Fruit fly (Drosophila melanogaster) whole organism, embryonic: ENCODE data around the gene Hap40.

Experiments used
- Abd-B ChIP-seq: fragments of 200-800 bp; sonication (Bioruptor generic); optimal IDR thresholded peaks from 2 replicates; lab custom pipeline; 2018; ENCODE audit warnings: missing biosample characterization, mild to moderate bottlenecking, missing genetic modification characterization, moderate library complexity
- Aef1 ChIP-seq: fragments of 200-800 bp; sonication (Bioruptor generic); IDR thresholded peaks from 3 replicates; pipeline ENCODE4 v1.3.6; 2022; ENCODE audit warnings: missing biosample characterization, missing genetic modification characterization
- Atf3 ChIP-seq: fragments of 200-800 bp; sonication (Bioruptor generic); optimal IDR thresholded peaks from 3 replicates; lab custom pipeline; 2016; ENCODE audit warnings: missing biosample characterization, missing genetic modification characterization
- CG10321 ChIP-seq: fragments of 200-800 bp; sonication (Bioruptor generic); IDR thresholded peaks from 2 replicates; pipeline ENCODE4 v1.3.6; 2022; ENCODE audit warnings: missing biosample characterization, missing genetic modification characterization
- CG11247 ChIP-seq: fragments of 200-800 bp; sonication (Bioruptor generic); IDR thresholded peaks from 2 replicates; pipeline ENCODE4 v1.3.6; 2022; ENCODE audit warnings: missing biosample characterization, missing genetic modification characterization
- CG11560 ChIP-seq: fragments of 200-800 bp; sonication (Bioruptor generic); IDR thresholded peaks from 3 replicates; pipeline ENCODE4 v1.3.6; 2022; ENCODE audit warnings: missing biosample characterization, missing genetic modification characterization
- CG13624 ChIP-seq: fragments of 200-800 bp; sonication (Bioruptor generic); optimal IDR thresholded peaks from 2 replicates; lab custom pipeline; 2016; ENCODE audit warnings: missing biosample characterization, missing genetic modification characterization
- CG14014 ChIP-seq: fragments of 200-800 bp; sonication (Bioruptor generic); IDR thresholded peaks from 2 replicates; pipeline ENCODE4 v1.3.6; 2022; ENCODE audit warnings: missing biosample characterization, missing genetic modification characterization
- CG14860 ChIP-seq: fragments of 200-800 bp; sonication (Bioruptor generic); IDR thresholded peaks from 3 replicates; pipeline ENCODE4 v1.3.6; 2022; ENCODE audit warnings: missing biosample characterization, missing genetic modification characterization; ENCODE audit not compliant: partially characterized antibody
- CG17328 ChIP-seq: fragments of 200-800 bp; sonication (Bioruptor generic); IDR thresholded peaks from 2 replicates; pipeline ENCODE4 v1.3.6; 2022; ENCODE audit warnings: missing biosample characterization, missing genetic modification characterization
- CG17361 ChIP-seq: fragments of 200-800 bp; sonication (Bioruptor generic); IDR thresholded peaks from 3 replicates; pipeline ENCODE4 v1.3.6; 2022; ENCODE audit warnings: missing biosample characterization, missing genetic modification characterization
- CG17568 ChIP-seq: fragments of 200-800 bp; sonication (Bioruptor generic); optimal IDR thresholded peaks from 2 replicates; lab custom pipeline; 2018; ENCODE audit warnings: missing biosample characterization, mild to moderate bottlenecking, missing genetic modification characterization, moderate library complexity
- CG18011 ChIP-seq: fragments of 200-800 bp; sonication (Bioruptor generic); optimal IDR thresholded peaks from 2 replicates; lab custom pipeline; 2017; ENCODE audit warnings: missing biosample characterization, missing genetic modification characterization, mild to moderate bottlenecking, moderate library complexity, missing genotype
- CG18764 ChIP-seq: fragments of 200-800 bp; sonication (Bioruptor generic); optimal IDR thresholded peaks from 3 replicates; lab custom pipeline; 2016; ENCODE audit warnings: missing biosample characterization, missing genetic modification characterization
- CG3065 ChIP-seq: fragments of 200-800 bp; sonication (Bioruptor generic); optimal IDR thresholded peaks from 2 replicates; lab custom pipeline; 2016; ENCODE audit warnings: missing biosample characterization, missing genetic modification characterization
- CG31365 ChIP-seq: fragments of 200-800 bp; sonication (Bioruptor generic); optimal IDR thresholded peaks from 2 replicates; lab custom pipeline; 2018; ENCODE audit warnings: missing biosample characterization, mild to moderate bottlenecking, missing genetic modification characterization
- CG3838 ChIP-seq: fragments of 200-800 bp; sonication (Bioruptor generic); optimal IDR thresholded peaks from 3 replicates; lab custom pipeline; 2016; ENCODE audit warnings: missing biosample characterization, missing genetic modification characterization
- CG4424 ChIP-seq: fragments of 200-800 bp; sonication (Bioruptor generic); optimal IDR thresholded peaks from 3 replicates; lab custom pipeline; 2016; ENCODE audit warnings: missing biosample characterization, missing genetic modification characterization
- CG6254 ChIP-seq: fragments of 200-800 bp; sonication (Bioruptor generic); optimal IDR thresholded peaks from 3 replicates; lab custom pipeline; 2017; ENCODE audit warnings: mild to moderate bottlenecking, missing biosample characterization, missing genetic modification reagents, missing genetic modification characterization
- CG6854 ChIP-seq: fragments of 200-800 bp; sonication (Bioruptor generic); optimal IDR thresholded peaks from 3 replicates; lab custom pipeline; 2017; ENCODE audit warnings: missing biosample characterization, mild to moderate bottlenecking, missing genetic modification characterization
- CG8089 ChIP-seq: fragments of 200-800 bp; sonication (Bioruptor generic); optimal IDR thresholded peaks from 3 replicates; lab custom pipeline; 2016; ENCODE audit warnings: missing biosample characterization, missing genetic modification characterization
- CG8359 ChIP-seq: fragments of 200-800 bp; sonication (Bioruptor generic); optimal IDR thresholded peaks from 2 replicates; lab custom pipeline; 2017; ENCODE audit warnings: missing biosample characterization, mild to moderate bottlenecking, missing genetic modification characterization, borderline replicate concordance
- CG8944 ChIP-seq: fragments of 200-800 bp; sonication (Bioruptor generic); optimal IDR thresholded peaks from 3 replicates; lab custom pipeline; 2016; ENCODE audit warnings: missing biosample characterization, missing genetic modification characterization
- CG9932 ChIP-seq: fragments of 200-800 bp; sonication (Bioruptor generic); IDR thresholded peaks from 2 replicates; pipeline ENCODE4 v1.3.6; 2022; ENCODE audit warnings: missing biosample characterization, missing genetic modification characterization
- D19B ChIP-seq: fragments of 200-800 bp; sonication (Bioruptor generic); optimal IDR thresholded peaks from 2 replicates; lab custom pipeline; 2017; ENCODE audit warnings: missing biosample characterization, mild to moderate bottlenecking, missing genetic modification characterization
- ERR ChIP-seq: fragments of 200-800 bp; sonication (Bioruptor generic); optimal IDR thresholded peaks from 2 replicates; lab custom pipeline; 2016; ENCODE audit warnings: missing biosample characterization, missing genetic modification characterization
- Ets97D ChIP-seq: fragments of 200-800 bp; sonication (Bioruptor generic); optimal IDR thresholded peaks from 3 replicates; lab custom pipeline; 2016; ENCODE audit warnings: missing biosample characterization, missing genetic modification characterization
- HHEX ChIP-seq: fragments of 200-800 bp; sonication (Bioruptor generic); optimal IDR thresholded peaks from 3 replicates; lab custom pipeline; 2017; ENCODE audit warnings: missing biosample characterization, mild to moderate bottlenecking, missing genetic modification characterization, missing genetic modification reagents
- Hsf ChIP-seq: fragments of 200-800 bp; sonication (Bioruptor generic); optimal IDR thresholded peaks from 3 replicates; lab custom pipeline; 2016; ENCODE audit warnings: missing biosample characterization, missing genetic modification characterization
- MTF-1 ChIP-seq: fragments of 200-800 bp; sonication (Bioruptor generic); optimal IDR thresholded peaks from 2 replicates; lab custom pipeline; 2018; ENCODE audit warnings: missing biosample characterization, mild to moderate bottlenecking, missing genetic modification characterization, borderline replicate concordance
- NfI ChIP-seq: fragments of 200-800 bp; sonication (Bioruptor generic); optimal IDR thresholded peaks from 3 replicates; lab custom pipeline; 2018; ENCODE audit warnings: missing biosample characterization, mild to moderate bottlenecking, missing genetic modification characterization, moderate library complexity
- Oaz ChIP-seq: fragments of 200-800 bp; sonication (Bioruptor generic); IDR thresholded peaks from 2 replicates; pipeline ENCODE4 v1.3.6; 2022; ENCODE audit warnings: missing biosample characterization, missing genetic modification characterization
- Side ChIP-seq: fragments of 200-800 bp; sonication (Bioruptor generic); optimal IDR thresholded peaks from 2 replicates; lab custom pipeline; 2016; ENCODE audit warnings: missing biosample characterization, missing genetic modification characterization
- Vsx1 ChIP-seq: fragments of 200-800 bp; sonication (Bioruptor generic); optimal IDR thresholded peaks from 2 replicates; lab custom pipeline; 2017; ENCODE audit warnings: missing biosample characterization, mild to moderate bottlenecking, missing genetic modification characterization, missing genetic modification reagents
- Xrp1 ChIP-seq: fragments of 200-800 bp; sonication (Bioruptor generic); IDR thresholded peaks from 2 replicates; pipeline ENCODE4 v1.3.6; 2022; ENCODE audit warnings: missing biosample characterization, missing genetic modification characterization
- aop ChIP-seq: fragments of 200-800 bp; sonication (Bioruptor generic); IDR thresholded peaks from 2 replicates; pipeline ENCODE4 v1.3.6; 2022; ENCODE audit warnings: missing biosample characterization, missing genetic modification characterization
- chm ChIP-seq: fragments of 200-800 bp; sonication (Bioruptor generic); IDR thresholded peaks from 2 replicates; pipeline ENCODE4 v1.3.6; 2022; ENCODE audit warnings: missing biosample characterization, missing genetic modification characterization
- corto ChIP-seq: fragments of 200-800 bp; sonication (Bioruptor generic); optimal IDR thresholded peaks from 2 replicates; lab custom pipeline; 2016; ENCODE audit warnings: missing biosample characterization, mild to moderate bottlenecking, missing genetic modification characterization, moderate library complexity
- cwo ChIP-seq: fragments of 200-800 bp; sonication (Bioruptor generic); optimal IDR thresholded peaks from 3 replicates; lab custom pipeline; 2017; ENCODE audit warnings: missing biosample characterization, missing genetic modification characterization, mild to moderate bottlenecking, moderate library complexity, missing genetic modification reagents
- dpn ChIP-seq, 2 experiments: fragments of 200-800 bp; sonication (Bioruptor generic); optimal IDR thresholded peaks; 3 replicates each; lab custom pipeline; 2016; ENCODE audit warnings: missing biosample characterization in 2 of 2, missing genetic modification characterization in 2 of 2
- fru ChIP-seq: fragments of >200 bp; optimal IDR thresholded peaks from 2 replicates; lab custom pipeline; 2017
- ftz-f1 ChIP-seq: fragments of 200-800 bp; sonication (Bioruptor generic); optimal IDR thresholded peaks from 2 replicates; lab custom pipeline; 2016; ENCODE audit warnings: missing biosample characterization, missing genetic modification characterization
- grau ChIP-seq: fragments of 200-800 bp; optimal IDR thresholded peaks from 3 replicates; lab custom pipeline; 2019; ENCODE audit warnings: missing biosample characterization, mild to moderate bottlenecking, missing genetic modification characterization, moderate library complexity
- gro ChIP-seq: fragments of 200-800 bp; sonication (Bioruptor generic); optimal IDR thresholded peaks from 2 replicates; lab custom pipeline; 2016; ENCODE audit warnings: missing biosample characterization, missing genetic modification characterization
- mam ChIP-seq: fragments of 200-800 bp; sonication (Bioruptor generic); optimal IDR thresholded peaks from 3 replicates; lab custom pipeline; 2016; ENCODE audit warnings: missing biosample characterization, missing genetic modification characterization
- nom ChIP-seq: fragments of 200-800 bp; sonication (Bioruptor generic); optimal IDR thresholded peaks from 2 replicates; lab custom pipeline; 2017; ENCODE audit warnings: missing biosample characterization, missing genetic modification characterization, mild to moderate bottlenecking, moderate library complexity, missing genetic modification reagents
- sens ChIP-seq: fragments of 200-800 bp; sonication (Bioruptor generic); peaks from one replicate; lab custom pipeline; 2016; ENCODE audit warnings: missing biosample characterization, missing genetic modification characterization
- seq ChIP-seq: fragments of 200-800 bp; sonication (Bioruptor generic); IDR thresholded peaks from 2 replicates; pipeline ENCODE4 v1.3.6; 2022; ENCODE audit warnings: missing biosample characterization, missing genetic modification characterization
- so ChIP-seq: fragments of 200-800 bp; sonication (Bioruptor generic); IDR thresholded peaks from 3 replicates; pipeline ENCODE4 v1.3.6; 2022; ENCODE audit warnings: missing biosample characterization, missing genetic modification characterization
- tio ChIP-seq: fragments of 200-800 bp; sonication (Bioruptor generic); optimal IDR thresholded peaks from 2 replicates; lab custom pipeline; 2017; ENCODE audit warnings: missing biosample characterization, missing genetic modification characterization, inconsistent platforms
- wdn ChIP-seq: fragments of 200-800 bp; sonication (Bioruptor generic); IDR thresholded peaks from 2 replicates; pipeline ENCODE4 v1.3.6; 2022; ENCODE audit warnings: missing biosample characterization, missing genetic modification characterization
- zen2 ChIP-seq: fragments of 200-800 bp; sonication (Bioruptor generic); IDR thresholded peaks from 3 replicates; pipeline ENCODE4 v1.3.6; 2022; ENCODE audit warnings: missing biosample characterization, missing genetic modification characterization; ENCODE audit not compliant: partially characterized antibody

Hap40 gene

dm6 chrX:15733995-15734394, 30.1 kb downstream of the Hap40 start, which contains the start of the genes CG12379 and MagR (continued):
- TF ChIP-seq CG11560 (tag; lab: Robert Waterston, UW) (peak; percentile 59; the same call in 1 of the 3 replicates), mam (GFP tag; lab: Kevin White, UChicago) (peak; percentile 72), ERR (GFP tag; lab: Kevin White, UChicago) (no peak), Side (GFP tag; lab: Kevin White, UChicago) (peak; percentile 62), CG4424 (peak; percentile 49), cwo (GFP tag; lab: Kevin White, UChicago) (no peak), CG18011 (GFP tag; lab: Kevin White, UChicago) (peak; percentile 25), CG14860 (GFP tag; lab: Robert Waterston, UW) (peak; percentile 77), D19B (GFP tag; lab: Kevin White, UChicago) (no peak), HHEX (GFP tag; lab: Kevin White, UChicago) (no peak), CG31365 (tag; lab: Kevin White, UChicago) (no peak), so (GFP tag; lab: Robert Waterston, UW) (no peak), CG8089 (no peak), zen2 (GFP tag; lab: Robert Waterston, UW) (peak; percentile 37; the same call in 1 of the 3 replicates), sens (GFP tag; lab: Kevin White, UChicago) (peak; percentile 93), CG3838 (no peak), Aef1 (GFP tag; lab: Robert Waterston, UW) (peak; percentile 39; the same call in 2 of the 3 replicates), chm (GFP tag; lab: Robert Waterston, UW) (no peak), CG6854 (no peak), dpn (GFP tag; optimal IDR thresholded peaks at IDR 0.05; lab: Kevin White, UChicago) (peak; percentile 53 to 71), CG8359 (GFP tag; lab: Kevin White, UChicago) (no peak), aop (GFP tag; lab: Robert Waterston, UW) (no peak), grau (tag; lab: Kevin White, UChicago) (peak; percentile 70), Hsf (peak; percentile 63), CG11247 (GFP tag; lab: Robert Waterston, UW) (no peak), gro (GFP tag; lab: Kevin White, UChicago) (peak; percentile 68), CG8944 (GFP tag; lab: Kevin White, UChicago) (no peak), CG17361 (GFP tag; lab: Robert Waterston, UW) (peak; percentile 83), CG10321 (GFP tag; lab: Robert Waterston, UW) (no peak), CG13624 (GFP tag; lab: Kevin White, UChicago) (peak; percentile 21), tio (GFP tag; lab: Kevin White, UChicago) (no peak), NfI (peak; percentile 56), nom (GFP tag; lab: Kevin White, UChicago) (peak; percentile 28), Abd-B (GFP tag; lab: Kevin White, UChicago) (peak; percentile 63), ftz-f1 (no peak), seq (no peak), CG3065 (GFP tag; lab: Kevin White, UChicago) (peak; percentile 16), Xrp1 (peak; percentile 35; the same call in 1 of the 2 replicates), Vsx1 (GFP tag; lab: Kevin White, UChicago) (no peak), Atf3 (GFP tag; lab: Kevin White, UChicago) (no peak), MTF-1 (GFP tag; lab: Kevin White, UChicago) (no peak), corto (GFP tag; lab: Kevin White, UChicago) (no peak), CG9932 (GFP tag; lab: Robert Waterston, UW) (peak; percentile 74), CG17568 (GFP tag; lab: Kevin White, UChicago) (no peak), Ets97D (GFP tag; lab: Kevin White, UChicago) (peak; percentile 30), wdn (GFP tag; lab: Robert Waterston, UW) (no peak), CG6254 (GFP tag; lab: Kevin White, UChicago) (no peak), Oaz (GFP tag; lab: Robert Waterston, UW) (peak; percentile 48; the same call in 1 of the 2 replicates), CG17328 (GFP tag; lab: Robert Waterston, UW) (no peak), CG18764 (GFP tag; lab: Kevin White, UChicago) (no peak), fru (lab: Kevin White, UChicago) (no peak), CG14014 (GFP tag; lab: Robert Waterston, UW) (peak; percentile 36; the same call in 1 of the 2 replicates)
